Fruit fly (Drosophila melanogaster): ENCODE data around the gene Ag5r.
A peak's percentile ranks its signal among the peaks of the same experiment; 100 is the strongest.

The Ag5r gene

dm6 chrX:14743819-14744218, 42.5 kb downstream of the Ag5r start (continued):
- TF ChIP-seq CG16815 (GFP tag; optimal IDR thresholded peaks at IDR 0.05) (peak; percentile 34), Dek (tag; optimal IDR thresholded peaks at IDR 0.05) (peak; percentile 13), CG15514 (GFP tag; optimal IDR thresholded peaks at IDR 0.05) (no peak), Ets65A (GFP tag) (no peak), CG4707 (GFP tag; optimal IDR thresholded peaks at IDR 0.05) (peak; percentile 39), Ssrp (tag; optimal IDR thresholded peaks at IDR 0.05) (peak; percentile 66), bab2 (GFP tag; optimal IDR thresholded peaks at IDR 0.05) (no peak), CG11695 (GFP tag; IDR thresholded peaks at IDR 0.05) (peak; percentile 65; the same call in 1 of the 3 replicates), CG14860 (GFP tag; IDR thresholded peaks at IDR 0.05; ENCODE audit: partially characterized antibody) (no peak), CG12391 (tag; optimal IDR thresholded peaks at IDR 0.05) (peak; percentile 58), ftz-f1 (GFP tag; optimal IDR thresholded peaks at IDR 0.05) (no peak), oc (tag; optimal IDR thresholded peaks at IDR 0.05) (no peak), CG8089 (GFP tag; optimal IDR thresholded peaks at IDR 0.05) (no peak), pros (GFP tag; optimal IDR thresholded peaks at IDR 0.05) (no peak), pfk (GFP tag; optimal IDR thresholded peaks at IDR 0.05) (no peak), CG12659 (GFP tag; optimal IDR thresholded peaks at IDR 0.05) (peak; percentile 29), CG31224 (GFP tag; IDR thresholded peaks at IDR 0.05) (peak; percentile 12; the same call in 1 of the 2 replicates), MBD-R2 (GFP tag; IDR thresholded peaks at IDR 0.05) (no peak), chif (GFP tag; optimal IDR thresholded peaks at IDR 0.05) (no peak), CG15601 (tag; optimal IDR thresholded peaks at IDR 0.05) (peak; percentile 18), da (GFP tag; optimal IDR thresholded peaks at IDR 0.05) (no peak), sr (GFP tag; IDR thresholded peaks at IDR 0.05) (no peak), Dll (GFP tag; IDR thresholded peaks at IDR 0.05; ENCODE audit: partially characterized antibody) (no peak), prd (optimal IDR thresholded peaks at IDR 0.05) (no peak), prd (GFP tag; IDR thresholded peaks at IDR 0.05) (peak; percentile 77), CG11723 (GFP tag; optimal IDR thresholded peaks at IDR 0.05) (no peak), grn (GFP tag; optimal IDR thresholded peaks at IDR 0.05) (no peak), mirr (GFP tag; optimal IDR thresholded peaks at IDR 0.05) (no peak), wor (GFP tag; IDR thresholded peaks at IDR 0.05) (no peak), exex (tag; optimal IDR thresholded peaks at IDR 0.05) (no peak), CG4404 (GFP tag; IDR thresholded peaks at IDR 0.05) (peak; percentile 70), CG31365 (tag; optimal IDR thresholded peaks at IDR 0.05) (no peak), mld (GFP tag; IDR thresholded peaks at IDR 0.05; ENCODE audit: partially characterized antibody) (no peak), sna (GFP tag; IDR thresholded peaks at IDR 0.05; ENCODE audit: partially characterized antibody) (no peak), dmrt99B (tag; optimal IDR thresholded peaks at IDR 0.05) (peak; percentile 65), CG31441 (GFP tag; IDR thresholded peaks at IDR 0.05) (peak; percentile 74), fru (optimal IDR thresholded peaks at IDR 0.05) (no peak), tna (GFP tag; IDR thresholded peaks at IDR 0.05; ENCODE audit: partially characterized antibody) (no peak), zen (tag; optimal IDR thresholded peaks at IDR 0.05) (peak; percentile 75), Dp (GFP tag; optimal IDR thresholded peaks at IDR 0.05) (no peak), D (optimal IDR thresholded peaks at IDR 0.05) (no peak), D (GFP tag; optimal IDR thresholded peaks at IDR 0.05) (peak; percentile 29), Rx (GFP tag; IDR thresholded peaks at IDR 0.05) (no peak), Mad (GFP tag; optimal IDR thresholded peaks at IDR 0.05) (no peak), CG4854 (GFP tag; optimal IDR thresholded peaks at IDR 0.05) (no peak), dysf (GFP tag; IDR thresholded peaks at IDR 0.05) (peak; percentile 68), CG10979 (tag; optimal IDR thresholded peaks at IDR 0.05) (peak; percentile 80), NfI (GFP tag; optimal IDR thresholded peaks at IDR 0.05) (peak; percentile 3), CG2712 (tag; optimal IDR thresholded peaks at IDR 0.05) (peak; percentile 67), CG2199 (GFP tag; IDR thresholded peaks at IDR 0.05) (no peak), trh (GFP tag; optimal IDR thresholded peaks at IDR 0.05) (no peak), HLH3B (GFP tag; IDR thresholded peaks at IDR 0.05) (peak; percentile 56; the same call in 1 of the 2 replicates)
